Fruit fly (Drosophila melanogaster) whole organism, embryonic: ENCODE data around the gene CG18622.

ENCODE experiments used
- Awh ChIP-seq: fragments of 200-800 bp; sonication (Bioruptor generic); IDR thresholded peaks from 2 replicates; pipeline ENCODE4, ENCODE4 v1.3.6; 2022; ENCODE audit warnings: missing biosample characterization, missing genetic modification characterization
- Bdp1 ChIP-seq: fragments of 200-800 bp; sonication (Bioruptor generic); optimal IDR thresholded peaks from 3 replicates; lab custom pipeline; 2016; ENCODE audit warnings: missing biosample characterization, missing genetic modification characterization
- Bgb ChIP-seq: fragments of 200-800 bp; sonication (Bioruptor generic); IDR thresholded peaks from 2 replicates; pipeline ENCODE4 v1.3.6; 2022; ENCODE audit warnings: missing biosample characterization, missing genetic modification characterization; ENCODE audit not compliant: partially characterized antibody
- CG10979 ChIP-seq: fragments of 200-800 bp; sonication (Bioruptor generic); optimal IDR thresholded peaks from 2 replicates; lab custom pipeline; 2018; ENCODE audit warnings: missing biosample characterization, mild to moderate bottlenecking, missing genetic modification characterization, moderate library complexity
- CG12236 ChIP-seq: fragments of 200-800 bp; sonication (Bioruptor generic); optimal IDR thresholded peaks from 2 replicates; lab custom pipeline; 2016; ENCODE audit warnings: missing biosample characterization, missing genetic modification characterization
- CG13123 ChIP-seq: fragments of 200-800 bp; sonication (Bioruptor generic); optimal IDR thresholded peaks from 2 replicates; lab custom pipeline; 2016; ENCODE audit warnings: missing biosample characterization, missing genetic modification characterization
- CG15479 ChIP-seq: fragments of 200-800 bp; sonication (Bioruptor generic); optimal IDR thresholded peaks from 3 replicates; lab custom pipeline; 2019; ENCODE audit warnings: missing biosample characterization, mild to moderate bottlenecking, missing genetic modification characterization, moderate library complexity
- CG1602 ChIP-seq: fragments of 200-800 bp; sonication (Bioruptor generic); optimal IDR thresholded peaks from 3 replicates; lab custom pipeline; 2016; ENCODE audit warnings: missing biosample characterization, missing genetic modification characterization
- CG17186 ChIP-seq: fragments of 200-800 bp; sonication (Bioruptor generic); optimal IDR thresholded peaks from 3 replicates; lab custom pipeline; 2017; ENCODE audit warnings: missing biosample characterization, missing genetic modification reagents, missing genetic modification characterization
- CG17385 ChIP-seq: fragments of 200-800 bp; sonication (Bioruptor generic); optimal IDR thresholded peaks from 3 replicates; lab custom pipeline; 2018; ENCODE audit warnings: missing biosample characterization, mild to moderate bottlenecking, missing genetic modification characterization
- CG17912 ChIP-seq: fragments of 200-800 bp; sonication (Bioruptor generic); optimal IDR thresholded peaks from 2 replicates; lab custom pipeline; 2018; ENCODE audit warnings: missing biosample characterization, mild to moderate bottlenecking, missing genetic modification characterization
- CG2678 ChIP-seq: fragments of 200-800 bp; sonication (Bioruptor generic); optimal IDR thresholded peaks from 3 replicates; lab custom pipeline; 2019; ENCODE audit warnings: missing biosample characterization, mild to moderate bottlenecking, missing genetic modification characterization, moderate library complexity
- CG2889 ChIP-seq: fragments of 200-800 bp; sonication (Bioruptor generic); IDR thresholded peaks from 3 replicates; pipeline ENCODE4 v1.3.6; 2022; ENCODE audit warnings: missing biosample characterization, missing genetic modification characterization
- CG4820 ChIP-seq: fragments of 200-800 bp; sonication (Bioruptor generic); optimal IDR thresholded peaks from 3 replicates; lab custom pipeline; 2016; ENCODE audit warnings: missing biosample characterization, missing genetic modification characterization
- CG5245 ChIP-seq: fragments of 200-800 bp; sonication (Bioruptor generic); optimal IDR thresholded peaks from 3 replicates; lab custom pipeline; 2016; ENCODE audit warnings: missing biosample characterization, missing genetic modification characterization
- CG6254 ChIP-seq: fragments of 200-800 bp; sonication (Bioruptor generic); optimal IDR thresholded peaks from 3 replicates; lab custom pipeline; 2017; ENCODE audit warnings: mild to moderate bottlenecking, missing biosample characterization, missing genetic modification reagents, missing genetic modification characterization
- CG6683 ChIP-seq: fragments of 200-800 bp; sonication (Bioruptor generic); optimal IDR thresholded peaks from 2 replicates; lab custom pipeline; 2017; ENCODE audit warnings: missing biosample characterization, mild to moderate bottlenecking, missing genetic modification characterization, missing genetic modification reagents
- CG6689 ChIP-seq: fragments of 200-800 bp; sonication (Bioruptor generic); IDR thresholded peaks from 2 replicates; pipeline ENCODE4 v1.3.6; 2022; ENCODE audit warnings: missing biosample characterization, missing genetic modification characterization
- CG6813 ChIP-seq: fragments of 200-800 bp; sonication (Bioruptor generic); optimal IDR thresholded peaks from 2 replicates; lab custom pipeline; 2017; ENCODE audit warnings: missing biosample characterization, missing genetic modification characterization, mild to moderate bottlenecking, moderate library complexity, missing genetic modification reagents
- CG7745 ChIP-seq: fragments of 200-800 bp; sonication (Bioruptor generic); optimal IDR thresholded peaks from 2 replicates; lab custom pipeline; 2018; ENCODE audit warnings: missing biosample characterization, mild to moderate bottlenecking, missing genetic modification characterization, moderate library complexity
- CG7987 ChIP-seq: fragments of 200-800 bp; sonication (Bioruptor generic); optimal IDR thresholded peaks from 2 replicates; lab custom pipeline; 2018; ENCODE audit warnings: missing biosample characterization, mild to moderate bottlenecking, missing genetic modification characterization, moderate library complexity
- CG8478 ChIP-seq: fragments of >200 bp; optimal IDR thresholded peaks from 2 replicates; lab custom pipeline; 2018
- CG9437 ChIP-seq: fragments of 200-800 bp; sonication (Bioruptor generic); optimal IDR thresholded peaks from 2 replicates; lab custom pipeline; 2018; ENCODE audit warnings: missing biosample characterization, mild to moderate bottlenecking, missing genetic modification characterization
- CG9727 ChIP-seq: fragments of 200-800 bp; sonication (Bioruptor generic); optimal IDR thresholded peaks from 3 replicates; lab custom pipeline; 2017; ENCODE audit warnings: missing biosample characterization, mild to moderate bottlenecking, missing genetic modification characterization
- Deaf1 ChIP-seq: fragments of 200-800 bp; optimal IDR thresholded peaks from 3 replicates; lab custom pipeline; 2019; ENCODE audit warnings: missing biosample characterization, mild to moderate bottlenecking, missing genetic modification characterization, moderate library complexity
- Dip2 ChIP-seq: fragments of 200-800 bp; sonication (Bioruptor generic); IDR thresholded peaks from 2 replicates; pipeline ENCODE4 v1.3.6; 2022; ENCODE audit warnings: missing biosample characterization, missing genetic modification characterization
- Ets97D ChIP-seq: fragments of 200-800 bp; sonication (Bioruptor generic); optimal IDR thresholded peaks from 3 replicates; lab custom pipeline; 2016; ENCODE audit warnings: missing biosample characterization, missing genetic modification characterization
- Hr78 ChIP-seq, 2 experiments: fragments of 200-800 bp in 1 of 2; fragments of >200 bp in 1 of 2; sonication (Bioruptor generic) in 1 of 2; optimal IDR thresholded peaks; 2 replicates each; lab custom pipeline; 2017 to 2019; ENCODE audit warnings: missing biosample characterization in 2 of 2, missing genetic modification characterization in 2 of 2, mild to moderate bottlenecking in 1 of 2, moderate library complexity in 1 of 2
- Jarid2 ChIP-seq: fragments of 200-800 bp; sonication (Bioruptor generic); optimal IDR thresholded peaks from 3 replicates; lab custom pipeline; 2017; ENCODE audit warnings: mild to moderate bottlenecking, missing biosample characterization, missing genetic modification reagents, missing genetic modification characterization
- MTF-1 ChIP-seq: fragments of 200-800 bp; sonication (Bioruptor generic); optimal IDR thresholded peaks from 2 replicates; lab custom pipeline; 2018; ENCODE audit warnings: missing biosample characterization, mild to moderate bottlenecking, missing genetic modification characterization, borderline replicate concordance
- Mad ChIP-seq: fragments of 200-800 bp; sonication (Bioruptor generic); optimal IDR thresholded peaks from 2 replicates; lab custom pipeline; 2016; ENCODE audit warnings: missing biosample characterization, missing genetic modification characterization
- bab2 ChIP-seq: fragments of 200-800 bp; sonication (Bioruptor generic); optimal IDR thresholded peaks from 2 replicates; lab custom pipeline; 2016; ENCODE audit warnings: missing biosample characterization, missing genetic modification characterization
- danr ChIP-seq: fragments of 200-800 bp; sonication (Bioruptor generic); IDR thresholded peaks from 2 replicates; pipeline ENCODE4 v1.3.6; 2022; ENCODE audit warnings: missing biosample characterization, missing genetic modification characterization
- dati ChIP-seq: fragments of 200-800 bp; sonication (Bioruptor generic); IDR thresholded peaks from 2 replicates; pipeline ENCODE4 v1.3.6; 2022; ENCODE audit warnings: missing biosample characterization, missing genetic modification characterization
- dysf ChIP-seq: fragments of 200-800 bp; sonication (Bioruptor generic); IDR thresholded peaks from 3 replicates; pipeline ENCODE4 v1.3.6; 2022; ENCODE audit warnings: missing biosample characterization, missing genetic modification characterization
- fd96Cb ChIP-seq: fragments of 200-800 bp; sonication (Bioruptor generic); optimal IDR thresholded peaks from 2 replicates; lab custom pipeline; 2018; ENCODE audit warnings: missing biosample characterization, mild to moderate bottlenecking, missing genetic modification characterization, moderate library complexity
- grau ChIP-seq: fragments of 200-800 bp; optimal IDR thresholded peaks from 3 replicates; lab custom pipeline; 2019; ENCODE audit warnings: missing biosample characterization, mild to moderate bottlenecking, missing genetic modification characterization, moderate library complexity
- knrl ChIP-seq: fragments of 200-800 bp; sonication (Bioruptor generic); IDR thresholded peaks from 3 replicates; pipeline ENCODE4 v1.3.6; 2022; ENCODE audit warnings: missing biosample characterization, missing genetic modification characterization; ENCODE audit not compliant: partially characterized antibody
- mirr ChIP-seq: fragments of 200-800 bp; sonication (Bioruptor generic); optimal IDR thresholded peaks from 3 replicates; lab custom pipeline; 2018; ENCODE audit warnings: missing biosample characterization, mild to moderate bottlenecking, missing genetic modification characterization
- nerfin-2 ChIP-seq: fragments of 200-800 bp; sonication (Bioruptor generic); IDR thresholded peaks from 2 replicates; pipeline ENCODE4 v1.3.6; 2022; ENCODE audit warnings: missing biosample characterization, missing genetic modification characterization; ENCODE audit not compliant: partially characterized antibody
- onecut ChIP-seq: fragments of 200-800 bp; sonication (Bioruptor generic); IDR thresholded peaks from 2 replicates; pipeline ENCODE4 v1.3.6; 2022; ENCODE audit warnings: missing biosample characterization, missing genetic modification characterization
- otp ChIP-seq: fragments of 200-800 bp; sonication (Bioruptor generic); IDR thresholded peaks from 3 replicates; pipeline ENCODE4, ENCODE4 v1.3.6; 2022; ENCODE audit warnings: missing biosample characterization, missing genetic modification characterization
- peb ChIP-seq: fragments of 200-800 bp; sonication (Bioruptor generic); IDR thresholded peaks from 2 replicates; pipeline ENCODE4 v1.3.6; 2022; ENCODE audit warnings: missing biosample characterization, missing genetic modification characterization
- rib ChIP-seq: fragments of 200-800 bp; sonication (Bioruptor generic); IDR thresholded peaks from 2 replicates; pipeline ENCODE4 v1.3.6; 2022; ENCODE audit warnings: missing biosample characterization, missing genetic modification characterization
- sna ChIP-seq: fragments of 200-800 bp; sonication (Bioruptor generic); IDR thresholded peaks from 2 replicates; pipeline ENCODE4 v1.3.6; 2022; ENCODE audit warnings: missing biosample characterization, missing genetic modification characterization; ENCODE audit not compliant: partially characterized antibody
- sqz ChIP-seq: fragments of 200-800 bp; sonication (Bioruptor generic); optimal IDR thresholded peaks from 3 replicates; lab custom pipeline; 2018; ENCODE audit warnings: missing biosample characterization, mild to moderate bottlenecking, missing genetic modification characterization
- sug ChIP-seq: fragments of 200-800 bp; optimal IDR thresholded peaks from 2 replicates; lab custom pipeline; 2019; ENCODE audit warnings: missing biosample characterization, mild to moderate bottlenecking, missing genetic modification characterization, moderate library complexity
- tgo ChIP-seq: fragments of 200-800 bp; sonication (Bioruptor generic); IDR thresholded peaks from 3 replicates; pipeline ENCODE4 v1.3.6; 2022; ENCODE audit warnings: missing biosample characterization, missing genetic modification characterization
- wor ChIP-seq: fragments of 200-800 bp; sonication (Bioruptor generic); IDR thresholded peaks from 2 replicates; pipeline ENCODE4 v1.3.6; 2022; ENCODE audit warnings: missing biosample characterization, missing genetic modification characterization

The CG18622 gene

DNA sequence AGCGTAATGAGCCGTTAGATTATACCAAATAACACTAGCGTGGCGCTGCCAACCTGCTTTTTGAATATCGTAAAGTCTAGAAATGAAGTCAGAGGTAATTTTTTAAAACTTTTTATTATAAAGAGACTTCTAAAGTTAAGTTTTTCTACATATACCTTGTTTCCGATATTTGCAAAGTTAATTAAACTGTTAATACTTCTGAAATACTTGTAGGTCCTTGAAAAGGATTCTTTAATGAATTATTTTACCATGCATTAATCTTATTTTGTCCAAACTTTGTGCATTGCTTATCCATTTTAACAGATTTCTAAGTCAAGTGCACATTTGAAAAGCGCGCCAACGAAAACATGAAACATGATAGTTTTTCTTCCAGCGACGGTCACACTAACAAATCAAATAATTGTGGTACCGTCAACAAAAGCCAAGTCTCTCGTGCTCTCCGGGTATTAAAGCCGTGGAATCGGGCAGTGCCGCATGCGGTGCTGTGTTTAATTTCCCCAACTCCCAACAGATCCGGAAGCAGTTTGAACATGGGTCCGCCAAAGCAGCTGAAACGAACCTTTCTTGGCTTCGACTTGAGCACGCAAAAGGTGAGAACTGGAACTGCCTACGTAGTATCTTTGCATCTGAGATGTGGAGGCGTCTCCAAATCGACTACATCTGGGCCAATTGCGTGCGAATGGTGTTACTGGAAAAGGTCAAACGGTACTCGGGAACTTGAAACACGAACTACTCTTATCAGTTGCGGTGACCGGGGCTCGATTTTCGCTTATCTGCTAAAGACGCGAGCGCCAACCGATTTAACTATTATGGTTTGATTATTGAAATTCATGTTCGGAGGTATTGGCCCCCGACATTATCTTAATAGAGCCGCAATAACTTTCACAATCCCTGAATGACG, 8.8 kb upstream of the CG18622 start, which contains the start of the genes EMC2A and CG3534 (continued):
- TF ChIP-seq Awh (GFP tag; lab: Robert Waterston, UW) (0 out of 2 replicates have a peak, but pooled peaks have one; percentile 18), CG15479 (GFP tag; lab: Kevin White, UChicago) (no peak), CG9437 (GFP tag; lab: Kevin White, UChicago) (no peak), Ets97D (GFP tag; lab: Kevin White, UChicago) (peak; percentile 34), sug (tag; lab: Kevin White, UChicago) (peak; percentile 20), peb (GFP tag; lab: Robert Waterston, UW) (no peak), CG17186 (no peak), CG6689 (GFP tag; lab: Robert Waterston, UW) (peak; percentile 14; the same call in 1 of the 2 replicates), CG6683 (GFP tag; lab: Kevin White, UChicago) (no peak), knrl (GFP tag; lab: Robert Waterston, UW) (no peak), CG9727 (no peak), Hr78 (GFP tag; optimal IDR thresholded peaks at IDR 0.05; lab: Kevin White, UChicago) (peak in 1 of 2 experiments; percentile 87), rib (GFP tag; lab: Robert Waterston, UW) (no peak), Dip2 (GFP tag; lab: Robert Waterston, UW) (no peak), CG12236 (GFP tag; lab: Kevin White, UChicago) (no peak), dati (GFP tag; lab: Robert Waterston, UW) (no peak), sqz (no peak), CG7745 (no peak), CG4820 (GFP tag; lab: Kevin White, UChicago) (no peak), nerfin-2 (GFP tag; lab: Robert Waterston, UW) (no peak), Deaf1 (peak; percentile 64), CG17912 (GFP tag; lab: Kevin White, UChicago) (no peak), CG7987 (GFP tag; lab: Kevin White, UChicago) (no peak), CG6254 (GFP tag; lab: Kevin White, UChicago) (no peak), danr (GFP tag; lab: Robert Waterston, UW) (no peak), CG1602 (no peak), grau (tag; lab: Kevin White, UChicago) (no peak), Mad (no peak), mirr (GFP tag; lab: Kevin White, UChicago) (no peak), CG5245 (no peak), Jarid2 (no peak), CG2889 (GFP tag; lab: Robert Waterston, UW) (no peak), onecut (GFP tag; lab: Robert Waterston, UW) (no peak), CG6813 (GFP tag; lab: Kevin White, UChicago) (no peak), sna (GFP tag; lab: Robert Waterston, UW) (peak; percentile 42; the same call in 1 of the 2 replicates), bab2 (no peak), CG13123 (GFP tag; lab: Kevin White, UChicago) (no peak), CG10979 (no peak), CG2678 (tag; lab: Kevin White, UChicago) (peak; percentile 53), MTF-1 (no peak), fd96Cb (tag; lab: Kevin White, UChicago) (no peak), dysf (GFP tag; lab: Robert Waterston, UW) (no peak), otp (no peak), Bdp1 (GFP tag; lab: Kevin White, UChicago) (no peak), Bgb (GFP tag; lab: Robert Waterston, UW) (no peak; the same call in 1 of the 2 replicates), CG17385 (GFP tag; lab: Kevin White, UChicago) (no peak), tgo (GFP tag; lab: Robert Waterston, UW) (peak; percentile 26; the same call in 1 of the 3 replicates), CG8478 (lab: Kevin White, UChicago) (no peak), wor (GFP tag; lab: Robert Waterston, UW) (no peak)
